Worm (Caenorhabditis elegans): ENCODE data around the gene srg-40.

srg-40 gene

ce11 chrV:11164475-11164874, at the start of gene srg-40:
TSS of gene srg-40 (minus strand) at chrV:11164575.
- TF ChIP-seq hmbx-1 (tag; optimal IDR thresholded peaks at IDR 0.05) (no peak), tra-4 (tag; optimal IDR thresholded peaks at IDR 0.05) (no peak), hmg-4 (GFP tag; optimal IDR thresholded peaks at IDR 0.05) (no peak), tbx-11 (GFP tag; IDR thresholded peaks at IDR 0.05) (no peak), hnd-1 (tag; optimal IDR thresholded peaks at IDR 0.05) (no peak), sea-1 (GFP tag; conservative IDR thresholded peaks at IDR 0.05) (no peak), scrt-1 (GFP tag; IDR thresholded peaks at IDR 0.05) (no peak), tbx-37 (GFP tag; conservative IDR thresholded peaks at IDR 0.05) (no peak), ama-1 (optimal IDR thresholded peaks at IDR 0.05) (no peak), ceh-13 (GFP tag; optimal IDR thresholded peaks at IDR 0.05) (no peak), ceh-36 (tag; optimal IDR thresholded peaks at IDR 0.05) (no peak), aly-1 (tag; optimal IDR thresholded peaks at IDR 0.05) (no peak), flt-1 (GFP tag; IDR thresholded peaks at IDR 0.05) (no peak), B0310.2 (tag; optimal IDR thresholded peaks at IDR 0.05) (no peak)

DNA sequence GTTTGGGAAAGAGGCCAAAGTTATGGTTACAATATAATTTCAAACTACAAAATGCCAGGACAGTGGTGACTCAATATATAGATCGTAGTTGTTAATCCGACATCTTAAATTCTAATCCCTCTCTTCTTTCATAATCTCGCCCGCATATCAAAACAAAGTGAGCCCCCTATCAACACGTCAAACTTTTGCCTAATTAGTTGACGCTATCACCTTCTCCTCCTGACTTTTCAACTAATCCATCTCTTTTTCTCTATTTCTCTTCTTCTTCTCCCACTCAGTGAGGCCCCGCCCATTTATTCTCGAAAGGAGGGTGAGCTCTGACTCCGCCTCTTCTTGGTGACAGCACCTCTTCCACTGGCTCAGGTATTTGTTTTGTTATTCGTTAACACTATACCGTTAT, 46.9 kb upstream of the srg-40 start:
- TF ChIP-seq hnd-1 (tag; optimal IDR thresholded peaks at IDR 0.05) = no peak
- no peak for TF ChIP-seq hmg-4 (GFP tag; optimal IDR thresholded peaks at IDR 0.05)
- peak; percentile 19 for TF ChIP-seq ceh-36 (tag; optimal IDR thresholded peaks at IDR 0.05)

DNA sequence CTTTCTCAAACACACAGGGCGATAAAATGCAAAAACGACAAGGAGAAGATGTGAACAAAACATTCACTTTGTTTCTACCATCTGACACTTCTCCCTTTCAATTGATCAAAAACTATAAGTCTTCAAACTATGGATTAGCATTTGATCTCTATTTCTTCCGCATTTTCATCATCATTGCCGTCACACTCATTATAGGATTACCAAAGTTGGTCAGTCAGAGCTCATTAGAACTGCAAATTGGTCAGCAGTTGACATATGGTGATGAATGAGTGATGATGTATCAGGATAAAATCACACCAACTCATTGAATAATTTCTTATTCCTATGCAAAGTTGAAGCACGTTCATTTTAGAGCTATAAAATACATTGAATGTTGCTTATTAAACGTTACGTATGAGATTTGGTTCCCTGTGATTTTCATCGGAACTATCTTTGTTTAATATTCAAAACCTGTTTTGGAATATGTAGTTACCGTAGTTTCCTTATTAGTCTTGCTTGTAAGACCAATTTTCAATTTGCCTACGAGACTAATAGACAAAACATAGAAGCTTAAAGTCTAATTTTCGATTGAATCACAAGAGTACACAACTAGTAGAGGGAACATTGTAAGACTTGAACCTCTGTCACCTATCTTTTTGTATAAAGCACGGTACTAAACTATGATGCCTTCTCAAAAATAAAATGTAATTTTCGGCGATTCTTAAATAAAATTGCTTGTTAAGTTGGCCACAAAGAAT, 45.2 kb upstream of the srg-40 start:
- TF ChIP-seq hmbx-1 (tag; optimal IDR thresholded peaks at IDR 0.05) = no peak
- no peak for TF ChIP-seq scrt-1 (GFP tag; IDR thresholded peaks at IDR 0.05)
- no peak for TF ChIP-seq ama-1 (optimal IDR thresholded peaks at IDR 0.05)
- no peak for TF ChIP-seq hmg-4 (GFP tag; optimal IDR thresholded peaks at IDR 0.05)
- TF ChIP-seq sea-1 (GFP tag; conservative IDR thresholded peaks at IDR 0.05) = no peak
- TF ChIP-seq hnd-1 (tag; optimal IDR thresholded peaks at IDR 0.05) = no peak
- TF ChIP-seq pes-1 (GFP tag; IDR thresholded peaks at IDR 0.05) = no peak
- no peak for TF ChIP-seq tbx-37 (GFP tag; conservative IDR thresholded peaks at IDR 0.05)
- no peak for TF ChIP-seq aly-1 (tag; optimal IDR thresholded peaks at IDR 0.05)
- no peak for TF ChIP-seq F13C5.2 (tag; optimal IDR thresholded peaks at IDR 0.05)
- no peak for TF ChIP-seq ceh-36 (tag; optimal IDR thresholded peaks at IDR 0.05)
- no peak for TF ChIP-seq flt-1 (GFP tag; IDR thresholded peaks at IDR 0.05)
- TF ChIP-seq B0310.2 (tag; optimal IDR thresholded peaks at IDR 0.05) = no peak

DNA sequence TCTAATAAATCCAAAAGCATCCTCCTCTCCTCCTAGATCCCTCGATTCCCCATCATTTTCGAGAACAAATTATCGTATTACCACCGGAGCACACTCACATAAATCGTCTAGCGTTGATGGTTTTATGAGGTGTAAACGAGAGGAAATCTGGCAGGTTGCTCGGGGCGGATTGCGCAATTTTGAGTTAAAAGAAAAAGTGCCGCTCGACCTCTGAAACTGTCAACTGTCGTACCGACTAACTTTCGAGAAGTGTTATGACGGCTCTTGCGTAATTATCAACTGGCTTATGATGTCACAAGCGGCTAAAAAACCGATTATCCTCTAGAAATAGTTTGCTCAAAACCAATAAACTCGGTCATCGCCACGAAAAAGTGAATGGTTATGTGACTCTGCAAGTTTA, 42.1 kb upstream of the srg-40 start:
- TF ChIP-seq aly-1 (tag; optimal IDR thresholded peaks at IDR 0.05) (no peak), tbx-37 (GFP tag; conservative IDR thresholded peaks at IDR 0.05) (no peak), sea-1 (GFP tag; conservative IDR thresholded peaks at IDR 0.05) (no peak), B0310.2 (tag; optimal IDR thresholded peaks at IDR 0.05) (no peak), ceh-36 (tag; optimal IDR thresholded peaks at IDR 0.05) (no peak), ceh-13 (GFP tag; optimal IDR thresholded peaks at IDR 0.05) (no peak), ets-7 (tag; optimal IDR thresholded peaks at IDR 0.05) (no peak), F13C5.2 (tag; optimal IDR thresholded peaks at IDR 0.05) (no peak), pes-1 (GFP tag; IDR thresholded peaks at IDR 0.05) (no peak), tra-4 (tag; optimal IDR thresholded peaks at IDR 0.05) (no peak), hmg-4 (GFP tag; optimal IDR thresholded peaks at IDR 0.05) (no peak), tbx-11 (GFP tag; IDR thresholded peaks at IDR 0.05) (no peak)

DNA sequence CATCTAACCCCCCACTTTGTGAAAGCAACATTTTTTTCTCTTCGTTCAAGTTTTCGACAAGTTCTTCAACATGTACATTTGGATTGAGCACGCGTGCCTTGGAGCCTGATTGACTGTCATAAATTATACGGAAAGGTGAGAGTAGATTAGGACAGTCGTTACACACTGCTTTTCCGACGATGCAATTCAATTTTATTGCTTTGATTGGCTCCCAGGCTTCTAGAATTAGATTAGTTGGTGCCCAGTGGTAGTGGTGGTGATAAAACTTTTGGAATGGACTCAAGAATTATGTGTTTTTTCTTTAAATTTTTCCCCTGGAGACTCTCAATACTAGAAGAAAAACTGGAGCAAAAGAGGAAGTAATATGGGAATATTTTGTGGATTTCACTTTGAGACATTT, 40.1 kb upstream of the srg-40 start:
- TF ChIP-seq tra-4 (tag; optimal IDR thresholded peaks at IDR 0.05) (no peak), hmbx-1 (tag; optimal IDR thresholded peaks at IDR 0.05) (no peak)

ce11 chrV:11201826-11202565, 37.6 kb upstream of the srg-40 start, which contains the start of gene K10D6.4:
TSS of gene K10D6.4 (plus strand) at chrV:11201925.
- no peak for TF ChIP-seq tbx-37 (GFP tag; conservative IDR thresholded peaks at IDR 0.05)
- TF ChIP-seq hnd-1 (tag; optimal IDR thresholded peaks at IDR 0.05) = no peak
- no peak for TF ChIP-seq F13C5.2 (tag; optimal IDR thresholded peaks at IDR 0.05)
- TF ChIP-seq ama-1 (optimal IDR thresholded peaks at IDR 0.05) = no peak
- TF ChIP-seq sea-1 (GFP tag; conservative IDR thresholded peaks at IDR 0.05) = no peak
- no peak for TF ChIP-seq hmbx-1 (tag; optimal IDR thresholded peaks at IDR 0.05)
- no peak for TF ChIP-seq scrt-1 (GFP tag; IDR thresholded peaks at IDR 0.05)
- no peak for TF ChIP-seq ets-7 (tag; optimal IDR thresholded peaks at IDR 0.05)
- no peak for TF ChIP-seq ceh-36 (tag; optimal IDR thresholded peaks at IDR 0.05)

DNA sequence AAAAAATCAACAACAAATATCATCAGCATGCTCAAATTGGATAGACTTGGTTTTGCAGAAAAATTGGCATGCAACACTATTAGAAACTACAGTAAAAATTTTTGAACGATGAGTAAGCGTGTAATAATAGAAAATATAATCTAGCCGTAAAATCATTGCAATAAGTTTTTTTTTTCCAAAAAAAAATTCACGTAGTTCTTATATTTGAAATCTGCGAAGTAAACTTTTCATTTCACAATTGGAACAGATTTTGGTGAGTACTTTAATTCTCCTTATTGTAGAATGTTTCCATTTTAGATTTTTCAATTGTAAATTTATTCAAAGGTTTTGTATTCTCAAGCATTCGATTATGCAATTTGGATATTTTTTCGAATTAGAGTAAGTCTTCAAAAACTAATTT, 35.9 kb upstream of the srg-40 start, which contains the start of gene K10D6.3:
TSS of gene K10D6.3 (plus strand) at position 301 of the 400 bp plus-strand sequence.
- TF ChIP-seq scrt-1 (GFP tag; IDR thresholded peaks at IDR 0.05) (no peak), hnd-1 (tag; optimal IDR thresholded peaks at IDR 0.05) (no peak), tbx-11 (GFP tag; IDR thresholded peaks at IDR 0.05) (no peak), tbx-37 (GFP tag; conservative IDR thresholded peaks at IDR 0.05) (no peak), flt-1 (GFP tag; IDR thresholded peaks at IDR 0.05) (no peak), B0310.2 (tag; optimal IDR thresholded peaks at IDR 0.05) (no peak)

DNA sequence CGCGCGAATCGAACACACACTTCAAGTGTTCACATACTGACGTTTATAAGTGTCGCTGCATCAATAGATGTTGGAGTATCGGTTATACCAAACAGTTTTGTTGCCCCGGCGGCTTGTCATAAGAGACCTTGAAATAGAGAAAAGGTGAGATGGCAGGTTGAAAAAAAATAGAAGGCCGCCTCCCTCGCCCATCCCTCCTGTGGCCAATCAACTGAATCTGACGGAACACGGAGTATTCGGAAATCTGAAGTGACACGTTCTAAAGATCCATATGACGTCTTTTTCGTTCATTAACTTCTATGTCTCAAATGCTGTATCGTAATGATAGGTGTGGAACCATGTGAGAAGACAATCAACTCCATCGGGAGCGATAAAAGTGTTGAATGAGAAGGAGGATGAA, 35.1 kb upstream of the srg-40 start:
- TF ChIP-seq flt-1 (GFP tag; IDR thresholded peaks at IDR 0.05) (no peak), scrt-1 (GFP tag; IDR thresholded peaks at IDR 0.05) (no peak), ceh-36 (tag; optimal IDR thresholded peaks at IDR 0.05) (no peak), tbx-37 (GFP tag; conservative IDR thresholded peaks at IDR 0.05) (no peak), tra-4 (tag; optimal IDR thresholded peaks at IDR 0.05) (no peak), hmbx-1 (tag; optimal IDR thresholded peaks at IDR 0.05) (no peak), ets-7 (tag; optimal IDR thresholded peaks at IDR 0.05) (no peak)
